Worm (Caenorhabditis elegans): ENCODE results near the gene ubc-15.

DNA sequence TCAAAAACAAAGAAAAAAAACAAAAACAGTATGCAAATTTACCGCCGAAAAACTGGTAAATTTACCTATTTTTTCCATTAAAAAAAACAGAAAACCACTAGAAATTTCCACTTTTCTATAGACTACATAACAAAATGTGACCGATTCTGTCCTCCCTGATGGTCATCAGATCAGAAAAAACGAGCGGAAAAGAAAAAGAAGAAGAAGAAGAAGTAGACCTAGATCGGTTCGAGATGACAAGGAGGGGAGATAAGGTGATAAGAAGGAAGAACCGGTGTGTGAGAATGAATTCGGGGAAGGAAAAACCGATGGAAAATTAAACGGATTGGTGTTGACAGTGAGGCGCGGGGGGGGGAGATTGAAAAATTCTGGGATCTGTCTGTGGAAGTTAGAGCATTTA, 57.3 kb downstream of the ubc-15 start:
- TF ChIP-seq ztf-29 (GFP tag; IDR thresholded peaks at IDR 0.05) (no peak), med-1 (GFP tag; optimal IDR thresholded peaks at IDR 0.05; ENCODE audit: insufficient read depth) (no peak), ztf-23 (GFP tag; IDR thresholded peaks at IDR 0.05) (no peak), cog-1 (tag; optimal IDR thresholded peaks at IDR 0.05) (no peak), ref-1 (GFP tag; conservative IDR thresholded peaks at IDR 0.05) (no peak)
